Worm (Caenorhabditis elegans): ENCODE results near the gene Y4C6B.4.

ce11 chrIV:5353364-5353763 is 27.1 kb downstream of the Y4C6B.4 start, which contains the start of gene Y4C6B.7:
- TF ChIP-seq dao-5 (tag; optimal IDR thresholded peaks at IDR 0.05), result no peak
- no peak for TF ChIP-seq him-1 (tag; optimal IDR thresholded peaks at IDR 0.05)
